Worm (Caenorhabditis elegans) whole organism, early embryonic: ENCODE results near the gene vps-36.

ENCODE experiments used
- ama-1 ChIP-seq: fragments of 150-350 bp; optimal IDR thresholded peaks from 2 replicates; lab custom pipeline; 2014
- ceh-13 ChIP-seq: fragments of 200-800 bp; sonication (Bioruptor generic); optimal IDR thresholded peaks from 2 replicates; lab custom pipeline; 2018; ENCODE audit warnings: mild to moderate bottlenecking, missing genetic modification characterization, missing compliant biosample characterization

DNA sequence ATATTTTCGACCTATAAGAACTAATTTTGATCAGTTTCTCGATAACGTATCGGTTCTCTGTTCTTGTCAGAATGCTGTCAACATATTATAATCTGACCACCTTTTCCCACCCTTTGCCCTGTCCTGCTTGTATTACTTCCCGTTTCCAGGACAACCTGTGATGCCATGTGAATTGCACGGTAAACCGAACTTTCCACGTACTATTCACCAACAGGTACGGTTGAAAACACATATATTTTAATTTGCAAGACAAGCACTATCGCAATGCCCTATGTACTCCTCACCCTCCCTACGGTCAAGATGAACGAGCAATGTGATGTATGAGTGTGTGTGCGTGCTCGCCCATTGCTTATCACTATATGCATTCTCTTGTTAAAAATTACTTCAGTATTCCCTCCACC lies 48.7 kb upstream of the vps-36 start:
- TF ChIP-seq ama-1 (lab: Kevin White, UChicago) (no peak), ceh-13 (GFP tag; lab: Kevin White, UChicago) (no peak)
